Worm (Caenorhabditis elegans) whole organism, early embryonic: Measurements from ENCODE around the gene F29F11.20.

ENCODE experiments used
- B0310.2 ChIP-seq: sonication (generic microtip); optimal IDR thresholded peaks from 2 replicates; lab custom pipeline; 2016; ENCODE audit warnings: mild to moderate bottlenecking, missing genetic modification characterization, missing compliant biosample characterization
- F13C5.2 ChIP-seq: sonication (generic microtip); optimal IDR thresholded peaks from 2 replicates; lab custom pipeline; 2017; ENCODE audit warnings: mild to moderate bottlenecking, missing genetic modification characterization, inconsistent platforms, missing compliant biosample characterization
- aly-1 ChIP-seq: sonication (generic microtip); optimal IDR thresholded peaks from 2 replicates; lab custom pipeline; 2016; ENCODE audit warnings: missing genetic modification characterization, missing compliant biosample characterization
- ama-1 ChIP-seq: fragments of 150-350 bp; optimal IDR thresholded peaks from 2 replicates; lab custom pipeline; 2014
- ceh-13 ChIP-seq: fragments of 200-800 bp; sonication (Bioruptor generic); optimal IDR thresholded peaks from 2 replicates; lab custom pipeline; 2018; ENCODE audit warnings: mild to moderate bottlenecking, missing genetic modification characterization, missing compliant biosample characterization
- ceh-36 ChIP-seq: sonication (generic microtip); optimal IDR thresholded peaks from 2 replicates; lab custom pipeline; 2016; ENCODE audit warnings: missing genetic modification characterization, inconsistent platforms, missing compliant biosample characterization
- ets-7 ChIP-seq: sonication (generic microtip); optimal IDR thresholded peaks from 2 replicates; lab custom pipeline; 2016; ENCODE audit warnings: missing genotype, missing genetic modification characterization, missing compliant biosample characterization
- flt-1 ChIP-seq: fragments of 200-800 bp; sonication (Bioruptor generic); IDR thresholded peaks from 2 replicates; pipeline ENCODE4 v1.3.6; 2022; ENCODE audit warnings: missing genetic modification characterization, missing compliant biosample characterization
- hmbx-1 ChIP-seq: sonication (generic microtip); optimal IDR thresholded peaks from 2 replicates; lab custom pipeline; 2016; ENCODE audit warnings: mild to moderate bottlenecking, missing genetic modification characterization, missing compliant biosample characterization
- hmg-4 ChIP-seq: fragments of 200-800 bp; sonication (Bioruptor generic); optimal IDR thresholded peaks from 2 replicates; lab custom pipeline; 2018; ENCODE audit warnings: mild to moderate bottlenecking, missing genetic modification characterization, missing compliant biosample characterization
- hnd-1 ChIP-seq: sonication (generic microtip); optimal IDR thresholded peaks from 2 replicates; lab custom pipeline; 2016; ENCODE audit warnings: missing genetic modification characterization, missing compliant biosample characterization
- pes-1 ChIP-seq: fragments of 200-800 bp; sonication (Bioruptor generic); IDR thresholded peaks from 2 replicates; pipeline ENCODE4 v1.3.6; 2022; ENCODE audit warnings: missing genetic modification reagents, missing genetic modification characterization, missing compliant biosample characterization
- scrt-1 ChIP-seq: fragments of 200-800 bp; sonication (Bioruptor generic); IDR thresholded peaks from 2 replicates; pipeline ENCODE4 v1.3.6; 2022; ENCODE audit warnings: missing genetic modification characterization, missing compliant biosample characterization
- sea-1 ChIP-seq: fragments of 200-800 bp; sonication (Bioruptor generic); conservative IDR thresholded peaks from 2 replicates; pipeline ENCODE4 v1.3.6; 2022; ENCODE audit warnings: missing genetic modification characterization, missing compliant biosample characterization
- tbx-11 ChIP-seq: fragments of 200-800 bp; sonication (Bioruptor generic); IDR thresholded peaks from 2 replicates; pipeline ENCODE4 v1.3.6; 2022; ENCODE audit warnings: missing genetic modification characterization, missing compliant biosample characterization
- tbx-37 ChIP-seq: fragments of 200-800 bp; sonication (Bioruptor generic); conservative IDR thresholded peaks from 2 replicates; pipeline ENCODE4 v1.3.6; 2022; ENCODE audit warnings: missing genetic modification reagents, missing genetic modification characterization, missing compliant biosample characterization
- tra-4 ChIP-seq: sonication (generic microtip); optimal IDR thresholded peaks from 2 replicates; lab custom pipeline; 2017; ENCODE audit warnings: missing genetic modification characterization, missing compliant biosample characterization

F29F11.20 gene

DNA sequence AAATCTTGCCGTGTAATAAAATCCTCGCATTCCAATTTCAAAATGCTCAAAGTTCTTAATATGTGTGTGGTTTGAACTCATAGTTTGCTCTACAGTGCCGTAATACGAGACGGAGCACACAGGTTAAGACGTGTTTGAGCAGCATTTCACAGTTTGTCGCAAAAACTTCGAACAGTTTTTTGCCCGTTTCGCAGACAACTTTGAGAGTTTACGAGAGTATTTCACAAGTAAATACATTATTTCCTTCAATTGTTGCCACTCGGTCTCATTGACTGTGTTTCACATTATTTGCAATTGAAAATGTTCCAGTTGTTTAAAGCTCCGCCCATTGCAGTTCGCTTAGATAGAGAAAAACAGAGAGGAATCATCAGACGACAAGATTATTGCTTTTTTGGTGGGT is at the start of gene F29F11.20:
TSS of gene F29F11.20 (plus strand) at position 301 of the 400 bp plus-strand sequence.
- no peak for TF ChIP-seq aly-1
- no peak for TF ChIP-seq ceh-13 (GFP tag; lab: Kevin White, UChicago)
- no peak for TF ChIP-seq hmbx-1 (tag; lab: Kevin White, UChicago)
- no peak for TF ChIP-seq hmg-4 (GFP tag; lab: Kevin White, UChicago)
- no peak for TF ChIP-seq ets-7 (tag; lab: Kevin White, UChicago)
- TF ChIP-seq ama-1 (lab: Kevin White, UChicago): no peak
- TF ChIP-seq ceh-36 (tag; lab: Kevin White, UChicago): no peak
- TF ChIP-seq flt-1 (GFP tag; lab: Robert Waterston, UW): no peak
- no peak for TF ChIP-seq pes-1 (GFP tag; lab: Robert Waterston, UW)
- TF ChIP-seq tbx-11 (GFP tag; lab: Robert Waterston, UW): no peak
- TF ChIP-seq scrt-1: no peak
- no peak for TF ChIP-seq tra-4 (tag; lab: Kevin White, UChicago)

DNA sequence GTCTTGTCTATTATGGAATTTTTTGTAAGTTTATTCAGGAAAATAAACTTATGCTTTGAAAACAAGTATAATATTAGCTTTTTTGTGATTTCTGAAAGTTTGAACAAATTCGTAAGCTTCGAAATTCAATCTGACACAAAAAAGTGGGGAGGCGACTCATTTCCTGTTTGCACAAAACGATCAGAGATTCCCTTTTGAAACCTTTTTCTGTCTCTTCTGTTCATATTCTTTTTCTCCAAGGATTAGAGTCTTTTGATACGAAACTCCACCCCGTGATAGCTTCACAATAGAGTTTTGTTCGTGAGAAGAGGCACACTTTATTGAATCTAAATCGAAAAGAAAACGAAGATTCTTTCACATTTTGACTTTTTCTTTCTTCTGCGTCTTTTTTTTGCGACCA is 46.7 kb upstream of the F29F11.20 start:
- TF ChIP-seq hmg-4 (GFP tag; lab: Kevin White, UChicago) (no peak), flt-1 (GFP tag; lab: Robert Waterston, UW) (no peak), pes-1 (GFP tag; lab: Robert Waterston, UW) (no peak), hnd-1 (tag; lab: Kevin White, UChicago) (no peak), B0310.2 (tag; lab: Kevin White, UChicago) (no peak), aly-1 (no peak), tbx-11 (GFP tag; lab: Robert Waterston, UW) (no peak), ama-1 (lab: Kevin White, UChicago) (no peak), F13C5.2 (no peak), ceh-36 (tag; lab: Kevin White, UChicago) (no peak), tra-4 (tag; lab: Kevin White, UChicago) (no peak), hmbx-1 (tag; lab: Kevin White, UChicago) (no peak), ceh-13 (GFP tag; lab: Kevin White, UChicago) (no peak), sea-1 (GFP tag; lab: Robert Waterston, UW) (no peak), tbx-37 (GFP tag; lab: Robert Waterston, UW) (no peak), scrt-1 (no peak), ets-7 (tag; lab: Kevin White, UChicago) (no peak)

DNA sequence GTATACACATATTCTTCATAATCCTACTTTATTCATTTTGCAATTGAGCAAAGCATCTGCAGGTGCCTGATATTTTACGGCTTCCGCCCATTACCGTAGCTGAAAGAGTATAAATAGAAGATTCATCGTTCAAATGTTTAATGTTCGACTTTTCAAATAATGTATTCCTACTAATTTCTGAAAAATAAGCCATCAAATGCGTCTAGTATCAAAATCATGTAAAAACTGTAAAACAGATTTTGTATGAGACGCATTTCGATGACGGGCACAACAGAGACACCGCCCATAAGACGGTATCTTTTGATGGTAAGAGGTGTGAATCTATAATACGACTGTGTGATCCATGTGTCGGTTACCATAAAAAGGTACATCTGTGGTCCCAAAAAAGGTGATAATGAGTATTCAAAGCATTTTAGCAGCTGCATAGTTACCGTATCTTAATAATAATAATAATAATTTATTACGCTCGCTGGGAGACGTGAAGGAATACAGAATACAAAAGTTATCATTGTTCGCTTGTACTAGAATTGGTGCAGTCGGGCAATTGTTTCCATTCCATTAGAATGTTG is 40.6 kb upstream of the F29F11.20 start, which contains the start of the genes C32C4.3 and C32C4.16:
TSS of gene C32C4.3 (minus strand) at position 101 of the 569 bp plus-strand sequence.
TSS of gene C32C4.16 (plus strand) at position 519 of the 569 bp plus-strand sequence.
- TF ChIP-seq ceh-36 (tag; lab: Kevin White, UChicago): no peak
- TF ChIP-seq tbx-11 (GFP tag; lab: Robert Waterston, UW): no peak
- no peak for TF ChIP-seq tbx-37 (GFP tag; lab: Robert Waterston, UW)
- no peak for TF ChIP-seq tra-4 (tag; lab: Kevin White, UChicago)
- no peak for TF ChIP-seq ceh-13 (GFP tag; lab: Kevin White, UChicago)
- no peak for TF ChIP-seq hmbx-1 (tag; lab: Kevin White, UChicago)
- TF ChIP-seq aly-1: no peak
- no peak for TF ChIP-seq hnd-1 (tag; lab: Kevin White, UChicago)
- TF ChIP-seq hmg-4 (GFP tag; lab: Kevin White, UChicago): no peak
- TF ChIP-seq B0310.2 (tag; lab: Kevin White, UChicago): no peak
- no peak for TF ChIP-seq ama-1 (lab: Kevin White, UChicago)
- TF ChIP-seq pes-1 (GFP tag; lab: Robert Waterston, UW): no peak
- TF ChIP-seq sea-1 (GFP tag; lab: Robert Waterston, UW): no peak
- TF ChIP-seq scrt-1: no peak
- TF ChIP-seq ets-7 (tag; lab: Kevin White, UChicago): no peak
- no peak for TF ChIP-seq F13C5.2

DNA sequence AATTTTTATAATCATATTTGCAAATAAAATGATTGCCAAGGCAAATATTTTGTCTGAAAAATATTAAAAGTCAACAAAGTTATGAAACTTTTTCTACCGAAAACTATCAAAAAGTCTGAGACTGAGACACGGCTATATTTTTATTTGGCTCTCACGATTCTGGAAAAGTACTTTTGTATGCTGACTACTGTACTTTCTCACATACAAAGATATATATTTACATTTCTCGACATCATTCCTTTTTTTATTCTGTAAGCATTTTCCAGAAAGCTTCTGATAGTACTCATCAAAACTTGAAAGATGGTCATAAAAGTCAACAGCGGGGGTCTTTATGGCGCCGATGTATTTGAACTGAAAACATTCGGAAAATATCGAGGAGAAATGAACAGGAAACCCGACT is 39.6 kb upstream of the F29F11.20 start, which contains the start of gene aqp-6:
TSS of gene aqp-6 (plus strand) at position 301 of the 400 bp plus-strand sequence.
- TF ChIP-seq hmg-4 (GFP tag; lab: Kevin White, UChicago): no peak
- no peak for TF ChIP-seq tbx-11 (GFP tag; lab: Robert Waterston, UW)
- TF ChIP-seq ceh-13 (GFP tag; lab: Kevin White, UChicago): no peak
- no peak for TF ChIP-seq hnd-1 (tag; lab: Kevin White, UChicago)
- TF ChIP-seq ceh-36 (tag; lab: Kevin White, UChicago): no peak
- no peak for TF ChIP-seq F13C5.2
- TF ChIP-seq tbx-37 (GFP tag; lab: Robert Waterston, UW): no peak
- TF ChIP-seq hmbx-1 (tag; lab: Kevin White, UChicago): no peak
- no peak for TF ChIP-seq scrt-1
- TF ChIP-seq ets-7 (tag; lab: Kevin White, UChicago): no peak
- TF ChIP-seq ama-1 (lab: Kevin White, UChicago): no peak
- TF ChIP-seq aly-1: no peak
- TF ChIP-seq tra-4 (tag; lab: Kevin White, UChicago): no peak
- TF ChIP-seq sea-1 (GFP tag; lab: Robert Waterston, UW): no peak
- no peak for TF ChIP-seq B0310.2 (tag; lab: Kevin White, UChicago)
- TF ChIP-seq pes-1 (GFP tag; lab: Robert Waterston, UW): no peak
- TF ChIP-seq flt-1 (GFP tag; lab: Robert Waterston, UW): no peak

DNA sequence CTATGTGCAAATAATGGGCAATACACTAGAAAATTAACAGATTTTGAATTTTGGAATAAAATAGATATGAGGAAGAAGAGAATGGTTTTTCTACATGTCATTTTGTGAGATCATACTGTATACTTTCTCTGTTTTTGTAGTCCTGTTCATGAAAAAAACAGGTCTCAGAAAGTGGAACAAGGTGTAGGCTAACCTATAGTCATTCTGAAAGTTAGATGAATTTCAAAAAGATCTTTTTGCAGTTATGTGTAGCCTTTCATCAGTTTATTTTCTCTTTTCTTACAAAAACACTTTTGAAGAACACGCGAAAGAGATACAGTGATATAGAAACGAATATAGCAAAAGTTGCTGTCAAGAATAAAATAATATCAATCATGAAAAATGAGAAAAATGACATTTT is 33.5 kb upstream of the F29F11.20 start, which contains the start of gene ugt-35:
TSS of gene ugt-35 (minus strand) at position 101 of the 400 bp plus-strand sequence.
- TF ChIP-seq ama-1 (lab: Kevin White, UChicago): no peak
- TF ChIP-seq tra-4 (tag; lab: Kevin White, UChicago): no peak
- no peak for TF ChIP-seq F13C5.2
- TF ChIP-seq hnd-1 (tag; lab: Kevin White, UChicago): no peak
- TF ChIP-seq hmg-4 (GFP tag; lab: Kevin White, UChicago): no peak
- TF ChIP-seq aly-1: no peak
- TF ChIP-seq ceh-36 (tag; lab: Kevin White, UChicago): no peak
- TF ChIP-seq tbx-37 (GFP tag; lab: Robert Waterston, UW): no peak
- TF ChIP-seq ceh-13 (GFP tag; lab: Kevin White, UChicago): no peak
- TF ChIP-seq sea-1 (GFP tag; lab: Robert Waterston, UW): no peak
- TF ChIP-seq tbx-11 (GFP tag; lab: Robert Waterston, UW): no peak
- no peak for TF ChIP-seq hmbx-1 (tag; lab: Kevin White, UChicago)

DNA sequence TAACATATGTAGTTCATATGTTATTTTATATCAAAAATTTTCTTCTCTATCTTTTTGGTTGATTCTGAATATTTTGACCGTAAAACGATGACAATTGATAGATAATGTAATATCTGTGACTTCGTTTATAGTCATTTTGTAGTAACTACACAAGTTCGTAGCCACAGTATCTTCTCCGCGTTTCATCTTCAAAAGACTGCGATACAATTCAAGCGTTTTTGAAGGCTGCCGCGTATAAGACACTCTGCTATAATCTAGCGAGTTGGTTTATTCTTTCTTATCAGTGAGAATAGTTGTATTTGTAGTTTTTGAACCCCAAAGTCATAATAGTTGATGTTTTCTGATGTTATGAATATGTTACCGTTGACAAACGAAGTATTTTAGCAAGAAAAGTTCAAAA is 30.7 kb upstream of the F29F11.20 start, which contains the start of gene ugt-34:
TSS of gene ugt-34 (minus strand) at position 21 of the 400 bp plus-strand sequence.
- no peak for TF ChIP-seq hnd-1 (tag; lab: Kevin White, UChicago)
- TF ChIP-seq flt-1 (GFP tag; lab: Robert Waterston, UW): no peak
- TF ChIP-seq ets-7 (tag; lab: Kevin White, UChicago): no peak
- no peak for TF ChIP-seq pes-1 (GFP tag; lab: Robert Waterston, UW)
- TF ChIP-seq aly-1: no peak
- TF ChIP-seq B0310.2 (tag; lab: Kevin White, UChicago): no peak
- TF ChIP-seq ceh-36 (tag; lab: Kevin White, UChicago): no peak
- TF ChIP-seq ceh-13 (GFP tag; lab: Kevin White, UChicago): no peak
- TF ChIP-seq hmg-4 (GFP tag; lab: Kevin White, UChicago): no peak
- TF ChIP-seq hmbx-1 (tag; lab: Kevin White, UChicago): no peak
- TF ChIP-seq tbx-37 (GFP tag; lab: Robert Waterston, UW): no peak
